Worm (Caenorhabditis elegans): ENCODE results near the gene T04C12.9.

The T04C12.9 gene

ce11 chrV:11012419-11012818, 50.6 kb downstream of the T04C12.9 start, which contains the start of gene C13G3.1:
C13G3.1 (minus strand) TSS chrV:11012465.
- TF ChIP-seq jun-1 (tag; optimal IDR thresholded peaks at IDR 0.05), result no peak
- TF ChIP-seq skn-1 (tag; optimal IDR thresholded peaks at IDR 0.05), result no peak
- TF ChIP-seq nhr-76 (tag; optimal IDR thresholded peaks at IDR 0.05), result no peak
- TF ChIP-seq dpl-1 (GFP tag; optimal IDR thresholded peaks at IDR 0.05), result no peak
- no peak for TF ChIP-seq lir-3 (tag; optimal IDR thresholded peaks at IDR 0.05; ENCODE audit: poor library complexity)
- no peak for TF ChIP-seq hpl-2 (GFP tag; optimal IDR thresholded peaks at IDR 0.05)
- TF ChIP-seq fkh-8 (tag; optimal IDR thresholded peaks at IDR 0.05), result peak; percentile 30
- TF ChIP-seq efl-3 (GFP tag; optimal IDR thresholded peaks at IDR 0.05), result no peak
- no peak for TF ChIP-seq efl-1 (optimal IDR thresholded peaks at IDR 0.05)
- peak in 1 of 2 experiments; percentile 24 for TF ChIP-seq efl-1 (GFP tag; optimal IDR thresholded peaks at IDR 0.05 in 1 of 2)
- peak; percentile 38 for TF ChIP-seq nhr-47 (tag; optimal IDR thresholded peaks at IDR 0.05)
- TF ChIP-seq Y116A8C.19 (tag; optimal IDR thresholded peaks at IDR 0.05; ENCODE audit: borderline replicate concordance), result no peak
- TF ChIP-seq ces-1 (GFP tag; optimal IDR thresholded peaks at IDR 0.05), result no peak
- peak; percentile 68 for TF ChIP-seq nhr-85 (tag)
- peak; percentile 35 for TF ChIP-seq nhr-71 (tag; optimal IDR thresholded peaks at IDR 0.05)
- TF ChIP-seq nhr-20 (tag; optimal IDR thresholded peaks at IDR 0.05), result peak; percentile 14

Measured in whole organism, L1 larva.